Fruit fly (Drosophila melanogaster) whole organism, embryonic: ENCODE data around the gene ph-p.

Experiments used
- Aef1 ChIP-seq: fragments of 200-800 bp; sonication (Bioruptor generic); IDR thresholded peaks from 3 replicates; pipeline ENCODE4 v1.3.6; 2022; ENCODE audit warnings: missing biosample characterization, missing genetic modification characterization
- Antp ChIP-seq: fragments of 200-800 bp; sonication (Bioruptor generic); optimal IDR thresholded peaks from 3 replicates; lab custom pipeline; 2016; ENCODE audit warnings: missing biosample characterization, missing genetic modification characterization
- CG11085 ChIP-seq: fragments of 200-800 bp; sonication (Bioruptor generic); IDR thresholded peaks from 2 replicates; pipeline ENCODE4 v1.3.6; 2022; ENCODE audit warnings: missing biosample characterization, missing genetic modification characterization
- CG12236 ChIP-seq: fragments of 200-800 bp; sonication (Bioruptor generic); optimal IDR thresholded peaks from 2 replicates; lab custom pipeline; 2016; ENCODE audit warnings: missing biosample characterization, missing genetic modification characterization
- CG13287 ChIP-seq: fragments of 200-800 bp; sonication (Bioruptor generic); IDR thresholded peaks from 2 replicates; pipeline ENCODE4 v1.3.6; 2022; ENCODE audit warnings: missing biosample characterization, missing genetic modification characterization; ENCODE audit not compliant: partially characterized antibody
- CG13775 ChIP-seq: fragments of 200-800 bp; sonication (Bioruptor generic); optimal IDR thresholded peaks from 3 replicates; lab custom pipeline; 2017; ENCODE audit warnings: missing biosample characterization, mild to moderate bottlenecking, missing genetic modification characterization
- CG14014 ChIP-seq: fragments of 200-800 bp; sonication (Bioruptor generic); IDR thresholded peaks from 2 replicates; pipeline ENCODE4 v1.3.6; 2022; ENCODE audit warnings: missing biosample characterization, missing genetic modification characterization
- CG17802 ChIP-seq: fragments of 200-800 bp; sonication (Bioruptor generic); optimal IDR thresholded peaks from 2 replicates; lab custom pipeline; 2018; ENCODE audit warnings: missing biosample characterization, mild to moderate bottlenecking, missing genetic modification characterization, moderate library complexity
- CG17912 ChIP-seq: fragments of 200-800 bp; sonication (Bioruptor generic); optimal IDR thresholded peaks from 2 replicates; lab custom pipeline; 2018; ENCODE audit warnings: missing biosample characterization, mild to moderate bottlenecking, missing genetic modification characterization
- CG1832 ChIP-seq: fragments of 200-800 bp; sonication (Bioruptor generic); optimal IDR thresholded peaks from 2 replicates; lab custom pipeline; 2017; ENCODE audit warnings: missing biosample characterization, mild to moderate bottlenecking, missing genetic modification characterization, inconsistent platforms
- CG18599 ChIP-seq: fragments of 200-800 bp; sonication (Bioruptor generic); optimal IDR thresholded peaks from 3 replicates; lab custom pipeline; 2017; ENCODE audit warnings: missing biosample characterization, missing genetic modification characterization, mild to moderate bottlenecking, moderate library complexity, missing genetic modification reagents
- CG31365 ChIP-seq: fragments of 200-800 bp; sonication (Bioruptor generic); optimal IDR thresholded peaks from 2 replicates; lab custom pipeline; 2018; ENCODE audit warnings: missing biosample characterization, mild to moderate bottlenecking, missing genetic modification characterization
- CG3726 ChIP-seq: fragments of 200-800 bp; sonication (Bioruptor generic); IDR thresholded peaks from 3 replicates; pipeline ENCODE4, ENCODE4 v1.3.6; 2022; ENCODE audit warnings: missing biosample characterization, missing genetic modification characterization
- CG3838 ChIP-seq: fragments of 200-800 bp; sonication (Bioruptor generic); optimal IDR thresholded peaks from 3 replicates; lab custom pipeline; 2016; ENCODE audit warnings: missing biosample characterization, missing genetic modification characterization
- CG3847 ChIP-seq: fragments of 200-800 bp; sonication (Bioruptor generic); IDR thresholded peaks from 2 replicates; pipeline ENCODE4 v1.3.6; 2022; ENCODE audit warnings: missing biosample characterization, missing genetic modification characterization
- CG4707 ChIP-seq: fragments of 200-800 bp; sonication (Bioruptor generic); optimal IDR thresholded peaks from 2 replicates; lab custom pipeline; 2018; ENCODE audit warnings: missing biosample characterization, mild to moderate bottlenecking, missing genetic modification characterization, moderate library complexity
- CG5953 ChIP-seq: fragments of 200-800 bp; sonication (Bioruptor generic); IDR thresholded peaks from 2 replicates; pipeline ENCODE4 v1.3.6; 2022; ENCODE audit warnings: missing biosample characterization, missing genetic modification characterization
- CG7271 ChIP-seq: fragments of 200-800 bp; sonication (Bioruptor generic); optimal IDR thresholded peaks from 2 replicates; lab custom pipeline; 2018; ENCODE audit warnings: missing biosample characterization, mild to moderate bottlenecking, missing genetic modification characterization, moderate library complexity
- CG7372 ChIP-seq: fragments of 200-800 bp; sonication (Bioruptor generic); IDR thresholded peaks from 2 replicates; pipeline ENCODE4 v1.3.6; 2022; ENCODE audit warnings: missing biosample characterization, missing genetic modification characterization
- CG9932 ChIP-seq: fragments of 200-800 bp; sonication (Bioruptor generic); IDR thresholded peaks from 2 replicates; pipeline ENCODE4 v1.3.6; 2022; ENCODE audit warnings: missing biosample characterization, missing genetic modification characterization
- Drgx ChIP-seq: fragments of 200-800 bp; sonication (Bioruptor generic); IDR thresholded peaks from 2 replicates; pipeline ENCODE4 v1.3.6; 2022; ENCODE audit warnings: missing biosample characterization, missing genetic modification characterization
- Ets65A ChIP-seq: fragments of 200-800 bp; sonication (Bioruptor generic); peaks from one replicate; lab custom pipeline; 2016; ENCODE audit warnings: missing biosample characterization, missing genetic modification characterization
- Ets97D ChIP-seq: fragments of 200-800 bp; sonication (Bioruptor generic); optimal IDR thresholded peaks from 3 replicates; lab custom pipeline; 2016; ENCODE audit warnings: missing biosample characterization, missing genetic modification characterization
- GATAe ChIP-seq: fragments of 200-800 bp; sonication (Bioruptor generic); conservative IDR thresholded peaks from 2 replicates; pipeline ENCODE4 v1.3.6; 2022; ENCODE audit warnings: missing biosample characterization, missing genetic modification characterization
- HLH54F ChIP-seq: fragments of 200-800 bp; sonication (Bioruptor generic); optimal IDR thresholded peaks from 3 replicates; lab custom pipeline; 2016; ENCODE audit warnings: missing biosample characterization, missing genetic modification characterization
- Med ChIP-seq: fragments of 200-800 bp; sonication (Bioruptor generic); peaks from one replicate; lab custom pipeline; 2016; ENCODE audit warnings: missing biosample characterization, missing genetic modification characterization, mild to moderate bottlenecking, inconsistent platforms, moderate library complexity
- Oaz ChIP-seq: fragments of 200-800 bp; sonication (Bioruptor generic); IDR thresholded peaks from 2 replicates; pipeline ENCODE4 v1.3.6; 2022; ENCODE audit warnings: missing biosample characterization, missing genetic modification characterization
- Pdp1 ChIP-seq, 2 experiments: fragments of 200-800 bp; sonication (Bioruptor generic); optimal IDR thresholded peaks; 3 replicates each; lab custom pipeline; 2016; ENCODE audit warnings: missing biosample characterization in 2 of 2, missing genetic modification characterization in 2 of 2, mild to moderate bottlenecking in 1 of 2, moderate library complexity in 1 of 2
- Sry-β ChIP-seq: fragments of 200-800 bp; sonication (Bioruptor generic); optimal IDR thresholded peaks from 2 replicates; lab custom pipeline; 2018; ENCODE audit warnings: missing biosample characterization, mild to moderate bottlenecking, missing genetic modification characterization, moderate library complexity
- Taf1 ChIP-seq: fragments of 200-800 bp; sonication (Bioruptor generic); IDR thresholded peaks from 2 replicates; pipeline ENCODE4 v1.3.6; 2022; ENCODE audit warnings: missing biosample characterization, missing genetic modification characterization
- ato ChIP-seq: fragments of 200-800 bp; sonication (Bioruptor generic); IDR thresholded peaks from 2 replicates; pipeline ENCODE4 v1.3.6; 2022; ENCODE audit warnings: missing biosample characterization, missing genetic modification characterization; ENCODE audit not compliant: partially characterized antibody
- az2 ChIP-seq: fragments of 200-800 bp; sonication (Bioruptor generic); optimal IDR thresholded peaks from 3 replicates; lab custom pipeline; 2016; ENCODE audit warnings: missing biosample characterization, missing genetic modification characterization
- bcd ChIP-seq: fragments of 200-800 bp; sonication (Bioruptor generic); optimal IDR thresholded peaks from 2 replicates; lab custom pipeline; 2017; ENCODE audit warnings: missing biosample characterization, mild to moderate bottlenecking, missing genetic modification characterization
- chinmo ChIP-seq: fragments of 200-800 bp; sonication (Bioruptor generic); IDR thresholded peaks from 4 replicates; pipeline ENCODE4 v1.3.6; 2022; ENCODE audit warnings: missing biosample characterization, missing genetic modification characterization; ENCODE audit not compliant: partially characterized antibody
- chm ChIP-seq: fragments of 200-800 bp; sonication (Bioruptor generic); IDR thresholded peaks from 2 replicates; pipeline ENCODE4 v1.3.6; 2022; ENCODE audit warnings: missing biosample characterization, missing genetic modification characterization
- crp ChIP-seq, 2 experiments: fragments of 200-800 bp; sonication (Bioruptor generic); optimal IDR thresholded peaks; 2 replicates in 1 of 2; 3 replicates in 1 of 2; lab custom pipeline; 2017; ENCODE audit warnings: missing biosample characterization in 2 of 2, missing genetic modification characterization in 2 of 2, mild to moderate bottlenecking in 1 of 2, moderate library complexity in 1 of 2
- dati ChIP-seq: fragments of 200-800 bp; sonication (Bioruptor generic); IDR thresholded peaks from 2 replicates; pipeline ENCODE4 v1.3.6; 2022; ENCODE audit warnings: missing biosample characterization, missing genetic modification characterization
- gsb ChIP-seq: fragments of 200-800 bp; sonication (Bioruptor generic); IDR thresholded peaks from 2 replicates; pipeline ENCODE4 v1.3.6; 2022; ENCODE audit warnings: missing biosample characterization, missing genetic modification characterization
- gt ChIP-seq: fragments of 200-800 bp; sonication (Bioruptor generic); IDR thresholded peaks from 2 replicates; pipeline ENCODE4 v1.3.6; 2022; ENCODE audit warnings: missing biosample characterization, missing genetic modification characterization
- hbn ChIP-seq: fragments of 200-800 bp; sonication (Bioruptor generic); IDR thresholded peaks from 2 replicates; pipeline ENCODE4 v1.3.6; 2022; ENCODE audit warnings: missing biosample characterization, missing genetic modification characterization; ENCODE audit not compliant: partially characterized antibody
- lbe ChIP-seq: fragments of 200-800 bp; sonication (Bioruptor generic); optimal IDR thresholded peaks from 2 replicates; lab custom pipeline; 2016; ENCODE audit warnings: missing biosample characterization, mild to moderate bottlenecking, missing genetic modification characterization
- mld ChIP-seq: fragments of 200-800 bp; sonication (Bioruptor generic); IDR thresholded peaks from 3 replicates; pipeline ENCODE4 v1.3.6; 2022; ENCODE audit warnings: missing biosample characterization, missing genetic modification characterization; ENCODE audit not compliant: partially characterized antibody
- nerfin-1 ChIP-seq: fragments of 200-800 bp; sonication (Bioruptor generic); optimal IDR thresholded peaks from 3 replicates; lab custom pipeline; 2019; ENCODE audit warnings: missing biosample characterization, mild to moderate bottlenecking, missing genetic modification characterization, moderate library complexity
- nom ChIP-seq: fragments of 200-800 bp; sonication (Bioruptor generic); optimal IDR thresholded peaks from 2 replicates; lab custom pipeline; 2017; ENCODE audit warnings: missing biosample characterization, missing genetic modification characterization, mild to moderate bottlenecking, moderate library complexity, missing genetic modification reagents
- sd ChIP-seq: fragments of 200-800 bp; sonication (Bioruptor generic); optimal IDR thresholded peaks from 3 replicates; lab custom pipeline; 2018; ENCODE audit warnings: missing biosample characterization, mild to moderate bottlenecking, missing genetic modification characterization, moderate library complexity
- sens-2 ChIP-seq: fragments of 200-800 bp; sonication (Bioruptor generic); IDR thresholded peaks from 2 replicates; pipeline ENCODE4 v1.3.6; 2022; ENCODE audit warnings: missing biosample characterization, missing genetic modification characterization
- trem ChIP-seq: fragments of 200-800 bp; optimal IDR thresholded peaks from 3 replicates; lab custom pipeline; 2019; ENCODE audit warnings: missing biosample characterization, mild to moderate bottlenecking, missing genetic modification characterization, moderate library complexity
- z ChIP-seq: fragments of 200-800 bp; sonication (Bioruptor generic); IDR thresholded peaks from 3 replicates; pipeline ENCODE4 v1.3.6; 2022; ENCODE audit warnings: missing biosample characterization, missing genetic modification characterization
- zf30C ChIP-seq: fragments of 200-800 bp; sonication (Bioruptor generic); optimal IDR thresholded peaks from 3 replicates; lab custom pipeline; 2018; ENCODE audit warnings: missing biosample characterization, mild to moderate bottlenecking, missing genetic modification characterization

ph-p gene

DNA sequence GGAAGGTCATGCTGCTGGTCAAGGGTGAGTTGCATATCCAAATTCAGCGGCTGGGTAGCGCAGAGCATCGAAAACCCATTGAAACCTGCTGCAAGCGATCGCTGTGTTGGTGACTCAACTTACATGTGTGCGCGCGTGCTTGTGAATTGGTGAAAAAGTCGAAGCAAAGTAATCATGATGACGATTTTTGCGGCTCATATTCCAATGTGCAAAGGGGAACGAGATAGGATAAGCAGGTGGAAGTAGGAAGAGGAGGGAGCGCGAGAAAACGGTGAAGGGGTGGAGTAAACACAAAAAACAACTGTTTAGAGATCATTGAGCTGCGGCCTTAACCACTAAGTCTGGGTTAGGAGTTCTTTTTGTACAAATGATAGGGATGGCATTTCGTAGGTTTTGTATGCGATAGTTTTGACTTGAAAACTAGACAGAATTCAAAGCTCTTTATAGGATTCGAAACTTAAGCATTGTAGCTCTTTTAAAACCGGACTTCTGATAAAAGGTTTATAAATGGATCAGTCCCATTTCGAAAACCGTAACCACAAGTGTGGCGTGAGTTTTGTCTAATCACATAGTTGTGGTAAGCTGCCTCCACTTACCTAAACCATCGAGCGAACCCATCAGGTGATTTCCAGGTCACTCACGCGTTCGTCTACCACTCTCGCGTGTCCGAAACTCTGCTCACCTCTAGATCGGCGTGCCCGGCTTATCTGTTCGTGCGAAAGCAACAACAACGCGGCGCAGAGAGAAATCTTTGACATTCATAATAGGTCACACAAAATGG lies 7.7 kb upstream of the ph-p start (continued):
- TF ChIP-seq Drgx (GFP tag; lab: Robert Waterston, UW), result peak; percentile 33; the same call in 1 of the 2 replicates
- no peak for TF ChIP-seq nom (GFP tag; lab: Kevin White, UChicago)
- TF ChIP-seq Aef1 (GFP tag; lab: Robert Waterston, UW), result peak; percentile 46; the same call in 1 of the 3 replicates
- TF ChIP-seq nerfin-1, result peak; percentile 23
- no peak for TF ChIP-seq sens-2 (GFP tag; lab: Robert Waterston, UW)
- no peak for TF ChIP-seq trem (tag; lab: Kevin White, UChicago)
- TF ChIP-seq HLH54F (GFP tag; lab: Kevin White, UChicago), result peak; percentile 6
- no peak for TF ChIP-seq CG31365 (tag; lab: Kevin White, UChicago)
- TF ChIP-seq CG17912 (GFP tag; lab: Kevin White, UChicago), result no peak
- peak; percentile 63; the same call in 1 of the 2 replicates for TF ChIP-seq CG9932
- no peak for TF ChIP-seq GATAe (GFP tag; lab: Robert Waterston, UW)
- TF ChIP-seq gt (GFP tag; lab: Robert Waterston, UW), result no peak
- peak; percentile 27 for TF ChIP-seq Antp
- TF ChIP-seq CG3726 (GFP tag; lab: Robert Waterston, UW), result no peak
- TF ChIP-seq chm (GFP tag; lab: Robert Waterston, UW), result no peak
- TF ChIP-seq CG12236 (GFP tag; lab: Kevin White, UChicago), result no peak
- TF ChIP-seq CG17802, result no peak
- TF ChIP-seq CG7271 (tag; lab: Kevin White, UChicago), result no peak
- peak; percentile 60 for TF ChIP-seq hbn (GFP tag; lab: Robert Waterston, UW)
- TF ChIP-seq crp (GFP tag; optimal IDR thresholded peaks at IDR 0.05; lab: Kevin White, UChicago), result peak in 1 of 2 experiments; percentile 39
- peak; percentile 89 for TF ChIP-seq Ets65A (GFP tag; lab: Kevin White, UChicago)
- TF ChIP-seq Pdp1 (GFP tag; optimal IDR thresholded peaks at IDR 0.05; lab: Kevin White, UChicago), result peak; percentile 22 to 51
- no peak; the same call in 1 of the 2 replicates for TF ChIP-seq CG3847 (GFP tag; lab: Robert Waterston, UW)
- TF ChIP-seq CG11085 (GFP tag; lab: Robert Waterston, UW), result no peak
- no peak; the same call in 2 of the 3 replicates for TF ChIP-seq mld
- no peak for TF ChIP-seq Ets97D (GFP tag; lab: Kevin White, UChicago)
- TF ChIP-seq CG13775 (GFP tag; lab: Kevin White, UChicago), result peak; percentile 36
- TF ChIP-seq CG18599 (GFP tag; lab: Kevin White, UChicago), result peak; percentile 64
- peak; percentile 42 for TF ChIP-seq bcd (GFP tag; lab: Kevin White, UChicago)
- peak; percentile 27; the same call in 1 of the 2 replicates for TF ChIP-seq CG14014
- no peak for TF ChIP-seq sd
- TF ChIP-seq az2 (GFP tag; lab: Kevin White, UChicago), result no peak
- no peak for TF ChIP-seq z
- TF ChIP-seq CG1832, result no peak
- TF ChIP-seq gsb (GFP tag; lab: Robert Waterston, UW), result no peak
- TF ChIP-seq CG3838 (GFP tag; lab: Kevin White, UChicago), result no peak
- no peak for TF ChIP-seq CG5953
- no peak for TF ChIP-seq zf30C (GFP tag; lab: Kevin White, UChicago)
- no peak for TF ChIP-seq ato (GFP tag; lab: Robert Waterston, UW)
- peak; percentile 79 for TF ChIP-seq CG13287 (GFP tag; lab: Robert Waterston, UW)
- no peak for TF ChIP-seq CG4707
- TF ChIP-seq Oaz (GFP tag; lab: Robert Waterston, UW), result no peak
- TF ChIP-seq Taf1, result 0 out of 2 replicates have a peak, but pooled peaks have one; percentile 35
- no peak for TF ChIP-seq dati (GFP tag; lab: Robert Waterston, UW)
- no peak for TF ChIP-seq lbe (GFP tag; lab: Kevin White, UChicago)
- TF ChIP-seq Med (GFP tag; lab: Kevin White, UChicago), result peak; percentile 92
- no peak for TF ChIP-seq Sry-β (GFP tag; lab: Kevin White, UChicago)
- TF ChIP-seq CG7372 (GFP tag; lab: Robert Waterston, UW), result peak; percentile 40; the same call in 1 of the 2 replicates
- no peak for TF ChIP-seq chinmo (GFP tag; lab: Robert Waterston, UW)
